Fruit fly (Drosophila melanogaster): ENCODE measurements around the gene CG43335.

Gene CG43335

DNA sequence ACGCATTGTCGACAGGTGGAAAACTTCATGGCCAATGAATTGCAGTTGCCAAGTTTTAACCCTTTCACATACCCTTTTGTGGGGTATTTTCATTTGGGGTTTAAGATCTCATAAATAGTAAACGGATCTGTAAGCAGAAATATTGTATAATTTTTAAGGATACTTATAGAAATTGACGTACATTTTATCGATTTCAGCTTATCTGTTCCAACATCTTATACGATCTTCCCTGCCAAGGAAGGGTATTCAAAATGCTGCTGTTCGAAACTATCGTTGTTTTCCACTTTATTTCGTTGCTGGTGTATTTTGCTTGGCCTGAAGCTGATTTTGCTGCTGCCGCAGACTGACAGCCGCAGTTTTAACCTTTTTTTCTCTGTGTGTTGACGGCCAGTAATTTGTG lies 1.1 kb upstream of the CG43335 start:
- TF ChIP-seq Crg-1 (GFP tag; optimal IDR thresholded peaks at IDR 0.05) (no peak), tj (GFP tag; optimal IDR thresholded peaks at IDR 0.05) (no peak), cnc (optimal IDR thresholded peaks at IDR 0.05) (no peak), Hr96 (GFP tag; optimal IDR thresholded peaks at IDR 0.05) (no peak), ovo (GFP tag; optimal IDR thresholded peaks at IDR 0.05) (no peak), bab1 (GFP tag; optimal IDR thresholded peaks at IDR 0.05) (no peak), pad (GFP tag; optimal IDR thresholded peaks at IDR 0.05) (no peak), kay (GFP tag; ENCODE audit: borderline replicate concordance) (no peak), Mnt (GFP tag; optimal IDR thresholded peaks at IDR 0.05) (no peak), CG5204 (GFP tag; optimal IDR thresholded peaks at IDR 0.05) (no peak), cic (GFP tag; optimal IDR thresholded peaks at IDR 0.05) (no peak), CG12768 (GFP tag; optimal IDR thresholded peaks at IDR 0.05) (no peak)

DNA sequence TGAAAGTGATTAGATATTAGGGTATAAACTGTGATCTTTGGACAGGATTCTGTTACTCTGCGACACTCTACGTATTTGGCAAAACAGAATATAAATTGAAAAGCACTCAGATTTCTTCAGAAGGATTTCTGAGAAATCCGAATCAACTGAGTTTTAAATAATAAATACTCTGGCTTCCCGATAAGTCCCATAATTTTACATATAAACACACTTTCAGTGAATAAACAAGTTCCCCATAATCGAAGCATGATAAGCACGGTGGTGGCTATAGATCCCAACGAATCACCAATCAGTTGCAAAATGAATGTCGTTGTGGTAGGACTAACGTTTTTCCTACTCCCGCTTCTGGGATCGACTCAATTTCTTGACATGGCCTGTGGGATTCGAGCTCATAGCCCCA lies 1.6 kb downstream of the CG43335 start, which contains the start of gene CG43336:
Gene CG43336 (plus strand): TSS at position 301 of the 400 bp plus-strand sequence.
- TF ChIP-seq CG11617 (GFP tag; optimal IDR thresholded peaks at IDR 0.05) = no peak
- no peak for TF ChIP-seq CG12768 (GFP tag; optimal IDR thresholded peaks at IDR 0.05)
- no peak for TF ChIP-seq CG14711 (tag; optimal IDR thresholded peaks at IDR 0.05)
- TF ChIP-seq CG7101 (tag; optimal IDR thresholded peaks at IDR 0.05) = no peak
- TF ChIP-seq pad (GFP tag; optimal IDR thresholded peaks at IDR 0.05) = no peak
- TF ChIP-seq cnc (optimal IDR thresholded peaks at IDR 0.05) = no peak
- TF ChIP-seq cic (GFP tag; optimal IDR thresholded peaks at IDR 0.05) = no peak
- TF ChIP-seq kay (GFP tag; ENCODE audit: borderline replicate concordance) = no peak
- TF ChIP-seq Mnt (GFP tag; optimal IDR thresholded peaks at IDR 0.05) = no peak
- no peak for TF ChIP-seq toe (GFP tag; optimal IDR thresholded peaks at IDR 0.05)
- TF ChIP-seq CG5204 (GFP tag; optimal IDR thresholded peaks at IDR 0.05) = no peak
- no peak for TF ChIP-seq Crg-1 (GFP tag; optimal IDR thresholded peaks at IDR 0.05)

DNA sequence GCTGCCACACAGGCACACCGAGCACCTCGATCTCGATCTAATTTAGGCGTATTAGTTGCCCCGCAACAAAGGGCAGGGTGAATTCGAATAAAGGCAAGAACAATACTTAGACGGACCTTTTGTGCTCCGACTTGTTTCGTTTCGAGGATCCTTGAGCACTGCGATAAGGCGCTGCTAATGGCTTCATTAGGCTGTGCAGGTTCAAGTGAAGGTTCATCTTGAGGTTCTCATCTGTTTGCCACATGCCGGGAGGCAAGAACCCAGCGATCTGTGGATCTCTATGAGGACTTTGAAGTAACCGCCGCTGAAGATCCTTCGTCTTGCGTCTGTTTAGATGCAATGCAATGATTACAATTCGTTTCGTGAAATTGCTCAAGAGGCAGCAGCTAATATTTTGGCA lies 4.7 kb downstream of the CG43335 start:
- TF ChIP-seq CG33017 (tag; optimal IDR thresholded peaks at IDR 0.05) (no peak), cnc (optimal IDR thresholded peaks at IDR 0.05) (no peak), pad (GFP tag; optimal IDR thresholded peaks at IDR 0.05) (no peak), CG1620 (GFP tag; optimal IDR thresholded peaks at IDR 0.05) (no peak), CG14711 (tag; optimal IDR thresholded peaks at IDR 0.05) (no peak), cic (GFP tag; optimal IDR thresholded peaks at IDR 0.05) (no peak)

DNA sequence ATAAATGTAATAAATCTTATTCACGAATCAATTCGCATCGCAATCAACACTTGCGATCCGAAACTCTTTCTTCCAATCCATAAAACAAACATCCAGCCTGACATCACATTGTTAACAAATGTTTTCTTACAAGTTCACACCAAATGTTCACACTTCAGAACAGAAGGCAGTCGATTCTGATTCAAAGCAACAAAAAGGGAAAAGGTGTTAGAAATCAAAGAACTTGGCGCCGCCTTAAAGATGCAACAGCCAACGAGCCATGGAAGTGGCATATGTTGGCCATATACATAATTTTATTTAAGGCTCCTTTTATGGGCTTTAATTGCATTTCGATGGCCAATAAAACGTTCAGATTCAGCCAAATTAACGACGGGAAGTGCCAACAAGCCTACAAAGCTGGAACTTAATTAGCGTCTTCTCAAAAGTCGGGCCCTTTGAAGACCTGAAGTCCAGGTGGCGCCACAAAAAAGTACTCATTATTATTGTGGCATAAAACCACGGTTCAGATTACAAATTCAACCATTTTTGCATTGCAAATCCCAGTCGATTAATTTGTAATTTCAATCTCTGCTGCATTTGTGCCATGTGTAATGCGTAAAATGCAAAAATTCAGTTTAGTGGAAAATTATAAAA lies 6.2 kb downstream of the CG43335 start:
- TF ChIP-seq Mnt (GFP tag; optimal IDR thresholded peaks at IDR 0.05) (no peak), Crg-1 (GFP tag; optimal IDR thresholded peaks at IDR 0.05) (no peak), CG14711 (tag; optimal IDR thresholded peaks at IDR 0.05) (no peak), CG5204 (GFP tag; optimal IDR thresholded peaks at IDR 0.05) (no peak), cnc (optimal IDR thresholded peaks at IDR 0.05) (no peak), ovo (GFP tag; optimal IDR thresholded peaks at IDR 0.05) (no peak), CG33017 (tag; optimal IDR thresholded peaks at IDR 0.05) (no peak), toe (GFP tag; optimal IDR thresholded peaks at IDR 0.05) (no peak), bab1 (GFP tag; optimal IDR thresholded peaks at IDR 0.05) (no peak), Clk (GFP tag; optimal IDR thresholded peaks at IDR 0.05) (no peak), kay (GFP tag; ENCODE audit: borderline replicate concordance) (no peak), CG1620 (GFP tag; optimal IDR thresholded peaks at IDR 0.05) (no peak), cic (GFP tag; optimal IDR thresholded peaks at IDR 0.05) (no peak), CG11617 (GFP tag; optimal IDR thresholded peaks at IDR 0.05) (no peak), Hr96 (GFP tag; optimal IDR thresholded peaks at IDR 0.05) (no peak), CG7101 (tag; optimal IDR thresholded peaks at IDR 0.05) (no peak), tj (GFP tag; optimal IDR thresholded peaks at IDR 0.05) (no peak), CG12768 (GFP tag; optimal IDR thresholded peaks at IDR 0.05) (no peak), pad (GFP tag; optimal IDR thresholded peaks at IDR 0.05) (no peak), CG7045 (GFP tag; optimal IDR thresholded peaks at IDR 0.05) (no peak)

DNA sequence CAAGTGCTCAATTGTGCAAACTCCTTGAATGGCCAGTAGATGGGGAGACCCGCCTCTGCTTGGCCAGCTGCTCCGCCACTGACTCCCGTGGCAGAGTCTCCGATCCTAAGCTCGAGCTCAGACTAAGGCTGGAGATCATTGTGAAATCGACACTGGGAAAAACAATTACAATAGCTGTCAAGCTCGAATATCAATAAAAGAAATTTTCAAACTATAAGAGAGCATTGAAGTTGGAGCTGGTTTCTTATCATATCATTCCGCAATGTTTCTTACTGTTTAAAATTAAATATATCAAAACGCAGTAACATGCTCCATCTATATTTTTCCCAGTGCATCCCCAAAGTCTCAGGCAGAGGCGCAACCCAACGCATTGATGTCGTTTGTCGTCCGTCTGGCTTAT lies 7.5 kb downstream of the CG43335 start:
- no peak for TF ChIP-seq CG7101 (tag; optimal IDR thresholded peaks at IDR 0.05)
- TF ChIP-seq Crg-1 (GFP tag; optimal IDR thresholded peaks at IDR 0.05) = no peak
- TF ChIP-seq CG5204 (GFP tag; optimal IDR thresholded peaks at IDR 0.05) = no peak
- TF ChIP-seq CG11617 (GFP tag; optimal IDR thresholded peaks at IDR 0.05) = no peak
- no peak for TF ChIP-seq ovo (GFP tag; optimal IDR thresholded peaks at IDR 0.05)
- no peak for TF ChIP-seq Hr96 (GFP tag; optimal IDR thresholded peaks at IDR 0.05)
- no peak for TF ChIP-seq bab1 (GFP tag; optimal IDR thresholded peaks at IDR 0.05)
- no peak for TF ChIP-seq cnc (optimal IDR thresholded peaks at IDR 0.05)
- no peak for TF ChIP-seq CG7045 (GFP tag; optimal IDR thresholded peaks at IDR 0.05)
- no peak for TF ChIP-seq tj (GFP tag; optimal IDR thresholded peaks at IDR 0.05)
- no peak for TF ChIP-seq CG1620 (GFP tag; optimal IDR thresholded peaks at IDR 0.05)
- TF ChIP-seq toe (GFP tag; optimal IDR thresholded peaks at IDR 0.05) = no peak
- no peak for TF ChIP-seq Mnt (GFP tag; optimal IDR thresholded peaks at IDR 0.05)
- TF ChIP-seq pad (GFP tag; optimal IDR thresholded peaks at IDR 0.05) = no peak
- TF ChIP-seq CG33017 (tag; optimal IDR thresholded peaks at IDR 0.05) = no peak
- TF ChIP-seq kay (GFP tag; ENCODE audit: borderline replicate concordance) = no peak
- TF ChIP-seq CG14711 (tag; optimal IDR thresholded peaks at IDR 0.05) = no peak
- TF ChIP-seq CG12768 (GFP tag; optimal IDR thresholded peaks at IDR 0.05) = no peak

DNA sequence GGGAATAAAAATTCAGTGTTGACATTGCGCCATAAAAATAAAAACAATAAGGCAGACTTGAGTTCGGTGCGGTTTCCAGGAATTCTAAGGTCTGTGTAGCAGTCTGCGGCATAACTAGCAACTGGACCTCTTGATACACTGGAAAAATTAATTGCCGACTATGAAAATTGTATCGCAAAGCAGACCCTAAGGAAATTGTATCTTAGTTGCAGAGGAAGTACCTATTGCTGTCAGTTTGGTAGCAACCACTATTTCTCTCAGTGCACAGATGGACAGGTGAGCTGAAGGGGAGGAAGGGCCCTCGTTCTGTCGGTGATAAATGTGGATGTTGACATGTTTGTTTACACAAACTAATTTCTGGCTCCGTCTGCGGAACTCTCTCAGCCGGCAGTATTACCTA lies 9.5 kb downstream of the CG43335 start:
- TF ChIP-seq bab1 (GFP tag; optimal IDR thresholded peaks at IDR 0.05) (no peak), CG12768 (GFP tag; optimal IDR thresholded peaks at IDR 0.05) (no peak), CG7045 (GFP tag; optimal IDR thresholded peaks at IDR 0.05) (no peak), Mnt (GFP tag; optimal IDR thresholded peaks at IDR 0.05) (no peak), tj (GFP tag; optimal IDR thresholded peaks at IDR 0.05) (no peak), toe (GFP tag; optimal IDR thresholded peaks at IDR 0.05) (no peak), pad (GFP tag; optimal IDR thresholded peaks at IDR 0.05) (no peak), kay (GFP tag; ENCODE audit: borderline replicate concordance) (no peak), cic (GFP tag; optimal IDR thresholded peaks at IDR 0.05) (no peak), CG11617 (GFP tag; optimal IDR thresholded peaks at IDR 0.05) (no peak), CG33017 (tag; optimal IDR thresholded peaks at IDR 0.05) (no peak), CG5204 (GFP tag; optimal IDR thresholded peaks at IDR 0.05) (no peak), Clk (GFP tag; optimal IDR thresholded peaks at IDR 0.05) (no peak)

All from whole organism, adult.